Fruit fly (Drosophila melanogaster): ENCODE results near the gene CG6656.

The CG6656 gene

DNA sequence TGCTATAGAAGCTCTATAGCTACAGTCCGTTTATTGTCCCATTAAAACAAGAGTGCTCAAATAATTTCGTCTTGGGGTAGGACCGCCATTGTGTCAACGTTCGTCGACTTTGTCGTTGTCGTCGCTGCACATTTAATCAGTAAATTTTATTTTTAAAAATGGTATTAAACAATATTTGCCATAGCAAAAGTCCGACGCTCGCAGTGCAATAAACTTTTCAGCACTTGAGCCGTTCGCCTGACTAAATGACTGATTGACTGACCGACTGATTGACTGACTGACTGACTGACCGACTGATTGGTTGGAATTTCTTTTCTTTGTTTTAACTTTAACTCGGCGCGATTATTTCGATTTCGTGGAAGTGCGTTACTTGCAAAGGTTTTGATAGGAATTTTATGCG lies 14.9 kb downstream of the CG6656 start:
- TF ChIP-seq CG34367 (tag; optimal IDR thresholded peaks at IDR 0.05) (no peak), EcR (GFP tag; optimal IDR thresholded peaks at IDR 0.05) (peak; percentile 96), CG13204 (GFP tag; optimal IDR thresholded peaks at IDR 0.05) (peak; percentile 0)

DNA sequence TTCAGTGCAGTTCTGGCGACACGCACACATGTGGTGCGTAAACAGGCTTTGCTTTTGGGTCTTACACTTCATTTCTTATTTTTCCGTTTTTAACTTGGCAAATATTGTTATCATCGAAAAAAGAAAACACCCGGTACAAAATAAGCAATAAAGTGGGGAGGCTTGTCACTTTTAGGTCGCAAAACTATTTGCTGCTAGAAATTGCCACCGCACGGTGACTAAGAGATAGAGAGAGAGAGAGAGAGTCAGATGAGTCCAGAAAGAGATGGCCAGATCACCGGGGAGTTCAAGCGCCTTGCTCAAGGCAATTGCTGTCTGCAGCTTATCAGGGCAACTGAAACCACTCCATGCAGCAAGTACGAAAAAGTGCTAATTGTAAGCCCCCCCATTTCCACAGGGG lies 15.6 kb downstream of the CG6656 start:
- TF ChIP-seq CG32121 (GFP tag; IDR thresholded peaks at IDR 0.05): no peak
- peak; percentile 32 for TF ChIP-seq CG14655 (GFP tag; optimal IDR thresholded peaks at IDR 0.05)
- no peak for TF ChIP-seq D1 (tag; optimal IDR thresholded peaks at IDR 0.05)
- TF ChIP-seq CG15710 (tag; optimal IDR thresholded peaks at IDR 0.05): no peak
- TF ChIP-seq CG4496 (GFP tag; IDR thresholded peaks at IDR 0.05): no peak; the same call in 2 of the 3 replicates
- TF ChIP-seq CG9948 (tag; optimal IDR thresholded peaks at IDR 0.05): no peak
- TF ChIP-seq CG13204 (GFP tag; optimal IDR thresholded peaks at IDR 0.05): no peak
- no peak for TF ChIP-seq Pif1A (GFP tag; optimal IDR thresholded peaks at IDR 0.05)
- TF ChIP-seq EcR (GFP tag; optimal IDR thresholded peaks at IDR 0.05): peak; percentile 89
- 0 out of 2 replicates have a peak, but pooled peaks have one; percentile 16 for TF ChIP-seq rn (GFP tag; IDR thresholded peaks at IDR 0.05)
- TF ChIP-seq CG34367 (tag; optimal IDR thresholded peaks at IDR 0.05): no peak

DNA sequence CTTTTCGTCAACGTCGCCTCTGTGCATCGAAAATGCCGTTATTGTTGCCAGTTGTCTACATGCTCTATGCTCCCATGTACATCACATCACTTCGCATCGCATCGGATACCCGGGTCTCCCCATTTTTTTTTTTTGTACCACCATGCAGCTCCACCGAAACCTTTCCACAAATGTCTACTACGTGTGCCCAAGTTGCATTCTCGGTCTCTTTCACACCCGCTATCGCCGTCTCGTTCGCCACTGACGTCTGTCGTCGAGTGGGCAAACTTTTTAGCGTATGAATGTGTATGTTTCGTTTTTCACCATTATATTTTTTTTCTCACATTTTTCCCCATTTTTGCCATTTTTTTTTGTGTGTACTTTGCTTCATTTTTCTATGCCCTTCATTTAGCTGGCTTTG lies 17.4 kb downstream of the CG6656 start:
- peak; percentile 40; the same call in 1 of the 3 replicates for TF ChIP-seq CG4496 (GFP tag; IDR thresholded peaks at IDR 0.05)
- TF ChIP-seq CG8159 (tag; optimal IDR thresholded peaks at IDR 0.05): no peak
- peak; percentile 11 for TF ChIP-seq Pif1B (GFP tag; optimal IDR thresholded peaks at IDR 0.05)
- no peak for TF ChIP-seq EcR (GFP tag; optimal IDR thresholded peaks at IDR 0.05)
- peak; percentile 8 for TF ChIP-seq gl (tag; optimal IDR thresholded peaks at IDR 0.05)
- no peak for TF ChIP-seq CG10348 (GFP tag; IDR thresholded peaks at IDR 0.05)
- peak; percentile 2 for TF ChIP-seq CG15710 (tag; optimal IDR thresholded peaks at IDR 0.05)
- TF ChIP-seq CG13204 (GFP tag; optimal IDR thresholded peaks at IDR 0.05): peak; percentile 51

DNA sequence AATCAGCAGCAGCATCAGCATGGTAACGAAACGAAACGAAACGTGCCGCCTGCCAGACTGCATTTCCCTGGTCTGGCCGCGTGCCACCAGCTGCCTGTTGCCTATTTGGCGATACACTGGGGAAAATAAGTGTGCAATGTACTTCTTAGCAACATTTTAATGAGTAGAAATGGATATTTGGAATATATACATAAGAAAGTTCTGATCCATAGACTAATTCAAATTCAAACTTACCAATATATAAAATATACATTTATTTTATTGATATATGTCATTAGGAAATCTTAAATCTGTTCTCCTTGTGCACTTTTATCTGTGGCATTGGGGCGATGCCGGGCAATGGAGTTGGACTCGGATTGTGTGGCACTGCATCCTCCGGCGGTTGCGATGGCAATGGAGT lies 18.8 kb downstream of the CG6656 start:
- peak; percentile 93 for TF ChIP-seq CG14655 (GFP tag; optimal IDR thresholded peaks at IDR 0.05)
- peak; percentile 80 for TF ChIP-seq D1 (tag; optimal IDR thresholded peaks at IDR 0.05)
- peak; percentile 80 for TF ChIP-seq CG15710 (tag; optimal IDR thresholded peaks at IDR 0.05)
- TF ChIP-seq gl (tag; optimal IDR thresholded peaks at IDR 0.05): peak; percentile 62
- peak; percentile 87 for TF ChIP-seq CG9948 (tag; optimal IDR thresholded peaks at IDR 0.05)
- TF ChIP-seq Pif1A (GFP tag; optimal IDR thresholded peaks at IDR 0.05): peak; percentile 81
- 0 out of 2 replicates have a peak, but pooled peaks have one; percentile 29 for TF ChIP-seq CG10348 (GFP tag; IDR thresholded peaks at IDR 0.05)
- TF ChIP-seq CG34367 (tag; optimal IDR thresholded peaks at IDR 0.05): peak; percentile 78
- peak; percentile 85 for TF ChIP-seq Ets98B (GFP tag; IDR thresholded peaks at IDR 0.05)
- TF ChIP-seq CG8301 (tag; optimal IDR thresholded peaks at IDR 0.05): peak; percentile 92
- peak; percentile 84 for TF ChIP-seq CG12605 (GFP tag; IDR thresholded peaks at IDR 0.05)
- TF ChIP-seq CG4496 (GFP tag; IDR thresholded peaks at IDR 0.05): peak; percentile 90
- TF ChIP-seq CG17806 (tag; optimal IDR thresholded peaks at IDR 0.05): peak; percentile 85
- peak; percentile 32 for TF ChIP-seq Snoo (tag; optimal IDR thresholded peaks at IDR 0.05)
- TF ChIP-seq Pif1B (GFP tag; optimal IDR thresholded peaks at IDR 0.05): peak; percentile 72
- peak; percentile 78 for TF ChIP-seq rn (GFP tag; IDR thresholded peaks at IDR 0.05)
- peak; percentile 59 for TF ChIP-seq CG13204 (GFP tag; optimal IDR thresholded peaks at IDR 0.05)
- peak; percentile 85 for TF ChIP-seq CG8159 (tag; optimal IDR thresholded peaks at IDR 0.05)
- TF ChIP-seq fd96Ca (GFP tag; IDR thresholded peaks at IDR 0.05): peak; percentile 68; the same call in 2 of the 3 replicates
- peak; percentile 86 for TF ChIP-seq CG32121 (GFP tag; IDR thresholded peaks at IDR 0.05)
- TF ChIP-seq EcR (GFP tag; optimal IDR thresholded peaks at IDR 0.05): peak; percentile 42

DNA sequence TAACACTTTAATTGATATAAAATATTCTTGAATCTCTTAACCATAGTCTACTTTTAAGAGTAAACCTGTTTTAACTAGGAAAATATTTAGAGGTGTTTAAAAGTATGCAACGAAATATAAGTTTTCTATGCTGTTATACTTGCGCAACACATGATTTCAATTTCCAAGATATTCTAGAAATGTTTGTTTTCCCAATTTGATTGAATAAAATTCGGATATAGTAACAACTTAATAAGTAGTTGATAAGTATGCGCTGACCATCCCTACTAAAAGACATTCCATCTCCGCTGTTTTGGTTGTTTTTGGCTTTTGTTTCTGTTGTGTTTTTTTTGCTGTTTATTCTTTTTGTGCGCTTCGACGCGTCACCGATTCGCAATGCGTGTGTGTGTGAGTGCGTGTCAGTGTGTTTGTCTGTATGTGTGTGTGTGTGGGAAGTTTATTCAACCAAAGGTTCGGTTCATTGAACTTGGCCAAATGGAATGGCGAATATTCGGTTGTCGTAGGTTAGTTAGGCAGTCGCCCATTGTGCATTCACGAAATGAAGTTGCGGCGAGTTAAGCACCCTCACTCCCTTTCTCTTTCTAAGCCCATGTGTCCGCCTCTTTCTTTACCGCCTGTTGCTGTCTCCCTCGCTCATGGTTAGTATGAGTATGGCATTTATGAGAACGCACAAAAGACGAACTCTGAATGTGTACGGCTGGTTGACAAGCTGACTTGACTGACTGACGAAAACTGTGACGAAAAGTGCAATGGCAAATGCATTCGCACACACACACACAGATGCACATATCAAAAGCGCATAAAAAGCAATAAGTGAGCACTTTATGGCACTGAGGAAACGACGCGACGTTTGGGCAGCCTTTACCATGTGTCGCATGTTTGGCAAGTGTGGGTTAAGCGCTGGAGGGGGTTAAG lies 21.1 kb downstream of the CG6656 start:
- TF ChIP-seq CG8301 (tag; optimal IDR thresholded peaks at IDR 0.05) (peak; percentile 22), rn (GFP tag; IDR thresholded peaks at IDR 0.05) (no peak), CG4496 (GFP tag; IDR thresholded peaks at IDR 0.05) (peak; percentile 41; the same call in 1 of the 3 replicates), Pif1A (GFP tag; optimal IDR thresholded peaks at IDR 0.05) (no peak), fd96Ca (GFP tag; IDR thresholded peaks at IDR 0.05) (0 out of 3 replicates have a peak, but pooled peaks have one; percentile 9), EcR (GFP tag; optimal IDR thresholded peaks at IDR 0.05) (peak; percentile 85), CG17806 (tag; optimal IDR thresholded peaks at IDR 0.05) (peak; percentile 43), Snoo (tag; optimal IDR thresholded peaks at IDR 0.05) (peak; percentile 3), CG15710 (tag; optimal IDR thresholded peaks at IDR 0.05) (peak; percentile 6), CG34367 (tag; optimal IDR thresholded peaks at IDR 0.05) (peak; percentile 16), CG8159 (tag; optimal IDR thresholded peaks at IDR 0.05) (peak; percentile 56), CG10348 (GFP tag; IDR thresholded peaks at IDR 0.05) (no peak), CG14655 (GFP tag; optimal IDR thresholded peaks at IDR 0.05) (peak; percentile 72), CG9948 (tag; optimal IDR thresholded peaks at IDR 0.05) (peak; percentile 27), gl (tag; optimal IDR thresholded peaks at IDR 0.05) (peak; percentile 59), CG32121 (GFP tag; IDR thresholded peaks at IDR 0.05) (no peak), D1 (tag; optimal IDR thresholded peaks at IDR 0.05) (no peak), CG13204 (GFP tag; optimal IDR thresholded peaks at IDR 0.05) (no peak), Pif1B (GFP tag; optimal IDR thresholded peaks at IDR 0.05) (no peak), CG12605 (GFP tag; IDR thresholded peaks at IDR 0.05) (peak; percentile 70), Ets98B (GFP tag; IDR thresholded peaks at IDR 0.05) (0 out of 2 replicates have a peak, but pooled peaks have one; percentile 13)
